Worm (Caenorhabditis elegans) whole organism, mixed stage, embryonic: Measurements from ENCODE around the gene T13F2.2.

Source experiments
- bed-3 ChIP-seq: fragments of 200-800 bp; sonication (Bioruptor generic); optimal IDR thresholded peaks from 3 replicates; lab custom pipeline; 2018; ENCODE audit warnings: mild to moderate bottlenecking, missing genetic modification characterization, moderate library complexity, missing compliant biosample characterization
- elt-3 ChIP-seq: fragments of 150-350 bp; optimal IDR thresholded peaks from 2 replicates; lab custom pipeline; 2014; ENCODE audit warnings: missing biosample characterization, missing genetic modification characterization
- lin-13 ChIP-seq: fragments of 150-350 bp; optimal IDR thresholded peaks from 2 replicates; lab custom pipeline; 2014; ENCODE audit warnings: missing biosample characterization, missing genetic modification characterization
- lin-32 ChIP-seq: fragments of 200-800 bp; sonication (Bioruptor generic); optimal IDR thresholded peaks from 2 replicates; lab custom pipeline; 2018; ENCODE audit warnings: mild to moderate bottlenecking, missing genetic modification characterization, missing compliant biosample characterization
- lsy-2 ChIP-seq: fragments of 150-350 bp; optimal IDR thresholded peaks from 2 replicates; lab custom pipeline; 2014; ENCODE audit warnings: missing biosample characterization, missing genetic modification characterization
- nhr-12 ChIP-seq: fragments of 150-350 bp; optimal IDR thresholded peaks from 2 replicates; lab custom pipeline; 2014; ENCODE audit warnings: missing biosample characterization, missing genetic modification characterization
- sptf-1 ChIP-seq: sonication (generic microtip); optimal IDR thresholded peaks from 2 replicates; lab custom pipeline; 2017; ENCODE audit warnings: mild to moderate bottlenecking, missing genetic modification characterization, moderate library complexity, missing compliant biosample characterization
- unc-62 ChIP-seq: fragments of 150-350 bp; optimal IDR thresholded peaks from 2 replicates; lab custom pipeline; 2014; ENCODE audit warnings: missing biosample characterization, missing genetic modification reagents, missing genetic modification characterization

- no peak for TF ChIP-seq elt-3 (tag; lab: Kevin White, UChicago)
- no peak for TF ChIP-seq lsy-2
- TF ChIP-seq unc-62 (GFP tag; lab: Kevin White, UChicago) = no peak
- no peak for TF ChIP-seq lin-13 (tag; lab: Kevin White, UChicago)
- no peak for TF ChIP-seq bed-3
- TF ChIP-seq sptf-1 (tag; lab: Kevin White, UChicago) = no peak
- TF ChIP-seq nhr-12 = no peak
- no peak for TF ChIP-seq lin-32 (GFP tag; lab: Kevin White, UChicago)
These were observed 19.6 kb downstream of the T13F2.2 start, which contains the start of gene sna-2 for ce11 chrIV:9777535-9777934.
